Worm (Caenorhabditis elegans) whole organism, L4 larva: Measurements from ENCODE around the gene T27E4.5.
A peak's percentile ranks its signal among the peaks of the same experiment; 100 is the strongest.

ENCODE experiments used
- D1046.2 ChIP-seq: fragments of 200-800 bp; sonication (Bioruptor generic); IDR thresholded peaks from 2 replicates; pipeline ENCODE4 v1.3.6; 2022; ENCODE audit warnings: missing genetic modification characterization, missing compliant biosample characterization
- F44E2.7 ChIP-seq: fragments of 200-800 bp; sonication (Bioruptor generic); IDR thresholded peaks from 2 replicates; pipeline ENCODE4 v2.1.2; 2022; ENCODE audit warnings: missing genetic modification characterization, missing compliant biosample characterization
- R02D3.7 ChIP-seq: fragments of 150-350 bp; sonication (generic microtip); optimal IDR thresholded peaks from 3 replicates; lab custom pipeline; 2014; ENCODE audit warnings: missing biosample characterization, missing genetic modification characterization
- Y105C5A.15 ChIP-seq: fragments of 200-800 bp; sonication (Bioruptor generic); IDR thresholded peaks from 2 replicates; pipeline ENCODE4 v1.3.6; 2022; ENCODE audit warnings: missing genetic modification characterization, missing compliant biosample characterization
- Y75B8A.6 ChIP-seq: fragments of 200-800 bp; sonication (Bioruptor generic); IDR thresholded peaks from 2 replicates; pipeline ENCODE4 v1.3.6; 2022; ENCODE audit warnings: missing genetic modification reagents, missing genetic modification characterization, missing compliant biosample characterization
- ZK337.2 ChIP-seq: fragments of 200-800 bp; sonication (Bioruptor generic); IDR thresholded peaks from 2 replicates; pipeline ENCODE4 v1.3.6; 2022; ENCODE audit warnings: missing genetic modification reagents, missing genetic modification characterization, missing compliant biosample characterization
- ZK546.5 ChIP-seq, 2 experiments: sonication (generic microtip); optimal IDR thresholded peaks; 2 replicates each; lab custom pipeline; 2017; ENCODE audit warnings: missing biosample characterization in 2 of 2, missing genetic modification characterization in 2 of 2
- aha-1 ChIP-seq: fragments of 150-350 bp; peaks from one replicate; lab custom pipeline; 2014; ENCODE audit warnings: missing biosample characterization, missing genetic modification characterization
- attf-4 ChIP-seq: sonication (generic microtip); optimal IDR thresholded peaks from 3 replicates; lab custom pipeline; 2017; ENCODE audit warnings: missing biosample characterization, missing genetic modification characterization
- ceh-62 ChIP-seq: sonication (generic microtip); optimal IDR thresholded peaks from 2 replicates; lab custom pipeline; 2017; ENCODE audit warnings: missing biosample characterization, missing genetic modification characterization
- ceh-82 ChIP-seq: sonication (generic microtip); optimal IDR thresholded peaks from 2 replicates; lab custom pipeline; 2017; ENCODE audit warnings: missing biosample characterization, missing genetic modification characterization
- cey-2 ChIP-seq: sonication (generic microtip); optimal IDR thresholded peaks from 3 replicates; lab custom pipeline; 2017; ENCODE audit warnings: missing genetic modification characterization, mild to moderate bottlenecking, missing compliant biosample characterization, antibody characterized with exemption, borderline replicate concordance; ENCODE audit not compliant: insufficient read depth
- daf-8 ChIP-seq: fragments of 200-800 bp; sonication (Bioruptor generic); IDR thresholded peaks from 2 replicates; pipeline ENCODE4 v1.3.6; 2022; ENCODE audit warnings: missing genetic modification characterization, missing compliant biosample characterization
- dmd-9 ChIP-seq: fragments of 200-800 bp; sonication (Bioruptor generic); IDR thresholded peaks from 2 replicates; pipeline ENCODE4 v1.3.6; 2022; ENCODE audit warnings: missing genetic modification reagents, missing genetic modification characterization, missing compliant biosample characterization
- dpl-1 ChIP-seq: fragments of 150-350 bp; optimal IDR thresholded peaks from 2 replicates; lab custom pipeline; 2014; ENCODE audit warnings: missing biosample characterization, missing genetic modification reagents, missing genetic modification characterization
- egl-27 ChIP-seq: sonication (generic microtip); optimal IDR thresholded peaks from 3 replicates; lab custom pipeline; 2017; ENCODE audit warnings: missing biosample characterization, missing genetic modification reagents, missing genetic modification characterization
- hlh-11 ChIP-seq: fragments of 200-800 bp; sonication (Bioruptor generic); optimal IDR thresholded peaks from 2 replicates; lab custom pipeline; 2018; ENCODE audit warnings: mild to moderate bottlenecking, missing genetic modification characterization, missing compliant biosample characterization
- lim-7 ChIP-seq: fragments of 200-800 bp; sonication (Bioruptor generic); IDR thresholded peaks from 2 replicates; pipeline ENCODE4 v1.3.6; 2022; ENCODE audit warnings: missing genetic modification characterization, missing compliant biosample characterization
- lin-1 ChIP-seq: fragments of 200-800 bp; sonication (Bioruptor generic); IDR thresholded peaks from 2 replicates; pipeline ENCODE4 v1.3.6; 2022; ENCODE audit warnings: missing genetic modification reagents, missing genetic modification characterization, missing compliant biosample characterization
- lin-15B ChIP-seq: fragments of 150-350 bp; sonication (generic microtip); optimal IDR thresholded peaks from 3 replicates; lab custom pipeline; 2014; ENCODE audit warnings: missing biosample characterization, missing genetic modification characterization
- lin-29 ChIP-seq: fragments of 200-800 bp; sonication (Bioruptor generic); IDR thresholded peaks from 2 replicates; pipeline ENCODE4 v1.3.6; 2022; ENCODE audit warnings: missing genetic modification reagents, missing genetic modification characterization, missing compliant biosample characterization
- lsy-2 ChIP-seq, 2 experiments: fragments of 150-350 bp in 1 of 2; sonication (generic microtip) in 1 of 2; optimal IDR thresholded peaks; 2 replicates each; lab custom pipeline; 2014 to 2017; ENCODE audit warnings: missing biosample characterization in 2 of 2, missing genetic modification characterization in 2 of 2
- mxl-3 ChIP-seq: fragments of 200-800 bp; sonication (Bioruptor generic); optimal IDR thresholded peaks from 2 replicates; lab custom pipeline; 2018; ENCODE audit warnings: mild to moderate bottlenecking, missing genetic modification characterization, missing compliant biosample characterization
- nhr-42 ChIP-seq: fragments of 200-800 bp; sonication (Bioruptor generic); IDR thresholded peaks from 2 replicates; pipeline ENCODE4 v1.3.6; 2022; ENCODE audit warnings: missing genetic modification characterization, missing compliant biosample characterization
- pha-4 ChIP-seq, 2 experiments: fragments of 150-350 bp in 1 of 2; fragments of 200-800 bp in 1 of 2; sonication (Bioruptor generic) in 1 of 2; IDR thresholded peaks in 1 of 2; optimal IDR thresholded peaks in 1 of 2; 2 replicates each; pipeline versions ENCODE4 v1.3.6 to Lab custom; 2014 to 2022; ENCODE audit warnings: missing genetic modification characterization in 2 of 2, missing genetic modification reagents in 2 of 2, missing biosample characterization in 1 of 2, missing compliant biosample characterization in 1 of 2
- saeg-2 ChIP-seq: fragments of 200-800 bp; sonication (Bioruptor generic); IDR thresholded peaks from 2 replicates; pipeline ENCODE4 v1.3.6; 2022; ENCODE audit warnings: missing genetic modification reagents, missing genetic modification characterization, missing compliant biosample characterization
- sdz-12 ChIP-seq: fragments of 200-800 bp; sonication (Bioruptor generic); optimal IDR thresholded peaks from 2 replicates; lab custom pipeline; 2018; ENCODE audit warnings: mild to moderate bottlenecking, missing genetic modification characterization, missing compliant biosample characterization
- set-16 ChIP-seq: fragments of 200-800 bp; sonication (Bioruptor generic); IDR thresholded peaks from 2 replicates; pipeline ENCODE4 v1.3.6; 2022; ENCODE audit warnings: missing genetic modification reagents, missing genetic modification characterization, missing compliant biosample characterization
- snpc-4 ChIP-seq: fragments of 150-350 bp; optimal IDR thresholded peaks from 2 replicates; lab custom pipeline; 2014; ENCODE audit warnings: missing biosample characterization, missing genetic modification characterization
- spr-3 ChIP-seq: fragments of 200-800 bp; sonication (Bioruptor generic); optimal IDR thresholded peaks from 2 replicates; lab custom pipeline; 2018; ENCODE audit warnings: mild to moderate bottlenecking, missing genetic modification characterization, missing compliant biosample characterization
- unc-130 ChIP-seq: sonication (generic microtip); optimal IDR thresholded peaks from 2 replicates; lab custom pipeline; 2016; ENCODE audit warnings: missing genetic modification reagents, missing genetic modification characterization, missing compliant biosample characterization
- unc-39 ChIP-seq: sonication (generic microtip); optimal IDR thresholded peaks from 2 replicates; lab custom pipeline; 2017; ENCODE audit warnings: missing biosample characterization, missing genetic modification characterization
- unc-62 ChIP-seq, 3 experiments: fragments of 150-350 bp in 1 of 3; sonication (generic microtip); optimal IDR thresholded peaks in 2 of 3; peaks in 1 of 3; 1 replicate in 1 of 3; 2 replicates in 2 of 3; lab custom pipeline; 2014 to 2017; ENCODE audit warnings: missing biosample characterization in 3 of 3, missing genetic modification characterization in 3 of 3, missing genetic modification reagents in 3 of 3, missing genotype in 1 of 3

Gene T27E4.5

DNA sequence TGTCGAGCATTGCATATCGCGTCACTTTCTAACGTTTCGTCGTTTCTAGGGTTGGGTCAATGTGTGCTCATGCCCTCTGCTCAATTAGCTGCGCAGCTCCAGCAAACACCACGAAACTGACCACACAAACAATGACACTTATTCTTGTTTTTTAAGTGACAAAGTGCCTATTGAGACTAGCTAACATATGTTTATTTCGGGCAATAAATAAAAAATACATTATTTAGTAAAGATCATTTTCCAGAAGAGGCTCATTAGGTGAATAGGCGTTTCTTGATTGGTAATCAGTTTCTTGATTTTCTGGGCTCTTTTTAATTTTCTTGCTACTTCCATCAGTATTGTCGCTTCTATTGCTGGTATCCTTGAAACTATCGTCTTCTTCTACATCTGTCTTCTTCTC is at the start of gene T27E4.5:
TSS of gene T27E4.5 (minus strand) at position 101 of the 400 bp plus-strand sequence.
- TF ChIP-seq dpl-1 (GFP tag; lab: Kevin White, UChicago) = no peak
- TF ChIP-seq aha-1 (tag; lab: Kevin White, UChicago) = peak; percentile 31

ce11 chrV:9112467-9112866 is 42.9 kb upstream of the T27E4.5 start, which contains the start of gene F21C10.7:
Gene F21C10.7, plus strand, starts transcription at chrV:9112767.
- TF ChIP-seq cey-2 (tag; lab: Kevin White, UChicago) = no peak
- no peak for TF ChIP-seq aha-1 (tag; lab: Kevin White, UChicago)
- no peak for TF ChIP-seq sdz-12 (GFP tag; lab: Kevin White, UChicago)
- TF ChIP-seq attf-4 (tag; lab: Kevin White, UChicago) = no peak
- no peak for TF ChIP-seq spr-3 (GFP tag; lab: Kevin White, UChicago)
- TF ChIP-seq hlh-11 (tag; lab: Kevin White, UChicago) = no peak
- no peak for TF ChIP-seq lin-15B
- no peak for TF ChIP-seq unc-130 (GFP tag; lab: Kevin White, UChicago)
- TF ChIP-seq snpc-4 (tag; lab: Kevin White, UChicago) = no peak
- no peak for TF ChIP-seq Y105C5A.15
- TF ChIP-seq ceh-82 = no peak
- no peak for TF ChIP-seq saeg-2 (GFP tag; lab: Robert Waterston, UW)
- no peak for TF ChIP-seq F44E2.7
- no peak for TF ChIP-seq nhr-42 (GFP tag; lab: Robert Waterston, UW)
- TF ChIP-seq, all 104 proteins: peak for 0

DNA sequence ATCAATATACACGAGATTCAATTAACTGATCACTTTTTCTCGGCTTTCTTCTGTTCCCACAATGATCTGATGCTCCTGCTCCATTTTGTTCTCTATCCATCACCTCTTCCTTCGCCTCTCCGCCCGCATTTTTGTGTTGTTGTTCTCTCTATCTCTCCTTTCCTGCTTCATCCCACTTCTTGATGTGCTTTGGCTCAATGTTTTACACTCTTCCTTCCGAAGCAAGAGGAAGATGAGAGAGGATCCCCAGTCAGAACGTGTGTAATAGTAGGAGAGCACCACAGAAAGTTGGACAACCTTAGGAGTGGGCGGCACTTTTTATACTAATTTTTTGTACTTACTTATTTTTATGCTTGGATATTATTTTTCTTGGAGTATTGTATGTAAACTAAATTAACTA is 42.4 kb upstream of the T27E4.5 start:
- TF ChIP-seq R02D3.7 (no peak), unc-62 (GFP tag; optimal IDR thresholded peaks at IDR 0.05 in 1 of 2; lab: Kevin White, UChicago) (peak in 1 of 2 experiments; percentile 73), unc-62 (tag; optimal IDR thresholded peaks at IDR 0.05; lab: Kevin White, UChicago) (no peak), pha-4 (GFP tag; IDR thresholded peaks at IDR 0.05; lab: Robert Waterston, UW) (no peak), pha-4 (tag; optimal IDR thresholded peaks at IDR 0.05; lab: Kevin White, UChicago) (no peak)
- TF ChIP-seq, all 104 proteins: peak for 1

ce11 chrV:9109281-9109680 is 39.7 kb upstream of the T27E4.5 start, which contains the start of gene pqn-31:
Gene pqn-31, plus strand, starts transcription at chrV:9109581.
- TF ChIP-seq ZK337.2 (GFP tag; lab: Robert Waterston, UW) (no peak), lin-29 (GFP tag; lab: Robert Waterston, UW) (no peak), lim-7 (GFP tag; lab: Robert Waterston, UW) (no peak), daf-8 (GFP tag; lab: Robert Waterston, UW) (no peak), snpc-4 (tag; lab: Kevin White, UChicago) (no peak), set-16 (GFP tag; lab: Robert Waterston, UW) (no peak), D1046.2 (GFP tag; lab: Robert Waterston, UW) (no peak), unc-39 (tag; lab: Kevin White, UChicago) (no peak), dmd-9 (GFP tag; lab: Robert Waterston, UW) (no peak)

DNA sequence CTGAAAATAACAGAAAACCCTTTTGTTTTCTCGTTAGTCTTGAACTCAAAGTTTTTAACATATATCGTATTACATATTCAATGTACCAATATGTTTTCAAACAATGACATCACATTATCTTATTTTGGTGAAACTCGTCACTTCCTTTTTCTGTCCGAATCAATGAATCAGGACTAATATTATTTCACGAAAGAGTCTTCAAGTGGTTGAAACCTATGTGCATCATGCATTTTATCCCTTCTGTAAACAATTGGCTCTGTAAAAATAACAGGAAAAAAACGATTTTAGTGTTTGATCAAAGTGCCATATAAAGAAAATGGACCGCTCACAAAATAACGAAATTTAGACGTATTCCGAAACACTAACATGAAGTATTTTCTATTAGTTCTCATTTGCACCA is 38.6 kb upstream of the T27E4.5 start, which contains the start of gene F21C10.18:
TSS of gene F21C10.18 (plus strand) at position 301 of the 400 bp plus-strand sequence.
- TF ChIP-seq nhr-42 (GFP tag; lab: Robert Waterston, UW) (no peak), F44E2.7 (no peak), snpc-4 (tag; lab: Kevin White, UChicago) (no peak), Y75B8A.6 (GFP tag; lab: Robert Waterston, UW) (no peak), ceh-62 (tag; lab: Kevin White, UChicago) (no peak), lin-1 (GFP tag; lab: Robert Waterston, UW) (no peak), mxl-3 (GFP tag; lab: Kevin White, UChicago) (no peak), lsy-2 (tag; optimal IDR thresholded peaks at IDR 0.05; lab: Kevin White, UChicago) (no peak), egl-27 (no peak), ZK546.5 (tag; optimal IDR thresholded peaks at IDR 0.05; lab: Kevin White, UChicago) (no peak)
